Worm (Caenorhabditis elegans) whole organism, mixed stage, embryonic: ENCODE measurements around the gene vps-33.2.
"Not testable (repeated sequence)": the region's sequence is repeated elsewhere in the genome, so short reads cannot be mapped to it uniquely, and the experiment has no call there.

Experiments
- M03D4.4 ChIP-seq: sonication (generic microtip); optimal IDR thresholded peaks from 2 replicates; lab custom pipeline; 2017; ENCODE audit warnings: mild to moderate bottlenecking, missing genetic modification characterization, missing compliant biosample characterization
- bed-3 ChIP-seq: fragments of 200-800 bp; sonication (Bioruptor generic); optimal IDR thresholded peaks from 3 replicates; lab custom pipeline; 2018; ENCODE audit warnings: mild to moderate bottlenecking, missing genetic modification characterization, moderate library complexity, missing compliant biosample characterization
- blmp-1 ChIP-seq: fragments of 150-350 bp; optimal IDR thresholded peaks from 2 replicates; lab custom pipeline; 2014; ENCODE audit warnings: missing biosample characterization, missing genetic modification characterization
- ceh-43 ChIP-seq: fragments of 200-800 bp; sonication (Bioruptor generic); optimal IDR thresholded peaks from 2 replicates; lab custom pipeline; 2018; ENCODE audit warnings: mild to moderate bottlenecking, missing genetic modification characterization, moderate library complexity, missing compliant biosample characterization
- ceh-83 ChIP-seq: fragments of 200-800 bp; sonication (Bioruptor generic); optimal IDR thresholded peaks from 2 replicates; lab custom pipeline; 2018; ENCODE audit warnings: mild to moderate bottlenecking, missing genetic modification characterization, missing compliant biosample characterization
- ces-1 ChIP-seq: fragments of 150-350 bp; optimal IDR thresholded peaks from 2 replicates; lab custom pipeline; 2014; ENCODE audit warnings: missing biosample characterization, missing genetic modification reagents, missing genetic modification characterization
- drap-1 ChIP-seq: fragments of 200-800 bp; sonication (Bioruptor generic); optimal IDR thresholded peaks from 3 replicates; lab custom pipeline; 2018; ENCODE audit warnings: mild to moderate bottlenecking, missing genetic modification characterization, missing compliant biosample characterization
- elt-1 ChIP-seq: sonication (generic microtip); optimal IDR thresholded peaks from 2 replicates; lab custom pipeline; 2017; ENCODE audit warnings: missing genetic modification characterization, mild to moderate bottlenecking, missing compliant biosample characterization, antibody characterized with exemption, moderate library complexity, borderline replicate concordance; ENCODE audit not compliant: insufficient read depth
- elt-3 ChIP-seq: fragments of 150-350 bp; optimal IDR thresholded peaks from 2 replicates; lab custom pipeline; 2014; ENCODE audit warnings: missing biosample characterization, missing genetic modification characterization
- flh-1 ChIP-seq: fragments of 200-800 bp; sonication (Bioruptor generic); optimal IDR thresholded peaks from 2 replicates; lab custom pipeline; 2018; ENCODE audit warnings: mild to moderate bottlenecking, missing genetic modification characterization, moderate library complexity, missing compliant biosample characterization
- ham-2 ChIP-seq: fragments of 200-800 bp; sonication (Bioruptor generic); optimal IDR thresholded peaks from 2 replicates; lab custom pipeline; 2018; ENCODE audit warnings: mild to moderate bottlenecking, missing genetic modification characterization, missing compliant biosample characterization
- lin-13 ChIP-seq: fragments of 150-350 bp; optimal IDR thresholded peaks from 2 replicates; lab custom pipeline; 2014; ENCODE audit warnings: missing biosample characterization, missing genetic modification characterization
- lin-32 ChIP-seq: fragments of 200-800 bp; sonication (Bioruptor generic); optimal IDR thresholded peaks from 2 replicates; lab custom pipeline; 2018; ENCODE audit warnings: mild to moderate bottlenecking, missing genetic modification characterization, missing compliant biosample characterization
- mep-1 ChIP-seq: fragments of 150-350 bp; optimal IDR thresholded peaks from 2 replicates; lab custom pipeline; 2017; ENCODE audit warnings: missing biosample characterization, missing genetic modification reagents, missing genetic modification characterization, inconsistent platforms
- mls-2 ChIP-seq: sonication (generic microtip); optimal IDR thresholded peaks from 2 replicates; lab custom pipeline; 2016; ENCODE audit warnings: mild to moderate bottlenecking, missing genetic modification characterization, moderate library complexity, missing compliant biosample characterization
- nhr-12 ChIP-seq: fragments of 150-350 bp; optimal IDR thresholded peaks from 2 replicates; lab custom pipeline; 2014; ENCODE audit warnings: missing biosample characterization, missing genetic modification characterization
- nhr-237 ChIP-seq: fragments of 150-350 bp; optimal IDR thresholded peaks from 2 replicates; lab custom pipeline; 2014; ENCODE audit warnings: missing biosample characterization, missing genetic modification characterization
- nhr-28 ChIP-seq: fragments of 150-350 bp; optimal IDR thresholded peaks from 2 replicates; lab custom pipeline; 2014; ENCODE audit warnings: missing biosample characterization, missing genetic modification characterization
- nhr-76 ChIP-seq: sonication (generic microtip); optimal IDR thresholded peaks from 2 replicates; lab custom pipeline; 2017; ENCODE audit warnings: missing biosample characterization, missing genetic modification characterization
- pha-4 ChIP-seq: fragments of 150-350 bp; optimal IDR thresholded peaks from 2 replicates; lab custom pipeline; 2018; ENCODE audit warnings: missing biosample characterization, missing genetic modification reagents, missing genetic modification characterization
- sem-2 ChIP-seq: fragments of 200-800 bp; sonication (Bioruptor generic); optimal IDR thresholded peaks from 2 replicates; lab custom pipeline; 2018; ENCODE audit warnings: mild to moderate bottlenecking, missing genetic modification characterization, missing compliant biosample characterization
- snpc-4 ChIP-seq: fragments of 150-350 bp; optimal IDR thresholded peaks from 2 replicates; lab custom pipeline; 2014; ENCODE audit warnings: missing biosample characterization, missing genetic modification characterization
- sptf-1 ChIP-seq: sonication (generic microtip); optimal IDR thresholded peaks from 2 replicates; lab custom pipeline; 2017; ENCODE audit warnings: mild to moderate bottlenecking, missing genetic modification characterization, moderate library complexity, missing compliant biosample characterization
- unc-39 ChIP-seq: fragments of 150-350 bp; optimal IDR thresholded peaks from 2 replicates; lab custom pipeline; 2014; ENCODE audit warnings: missing biosample characterization, missing genetic modification characterization
- unc-62 ChIP-seq: fragments of 150-350 bp; optimal IDR thresholded peaks from 2 replicates; lab custom pipeline; 2014; ENCODE audit warnings: missing biosample characterization, missing genetic modification reagents, missing genetic modification characterization
- zip-8 ChIP-seq: fragments of 150-350 bp; optimal IDR thresholded peaks from 2 replicates; lab custom pipeline; 2014; ENCODE audit warnings: missing biosample characterization, missing genetic modification characterization
- ztf-11 ChIP-seq: fragments of 150-350 bp; optimal IDR thresholded peaks from 2 replicates; lab custom pipeline; 2014; ENCODE audit warnings: missing biosample characterization, missing genetic modification characterization

The vps-33.2 gene

ce11 chrII:6616135-6616534 is 15.1 kb downstream of the vps-33.2 start:
- TF ChIP-seq mep-1 (tag; lab: Kevin White, UChicago): no peak
- TF ChIP-seq nhr-76 (tag; lab: Kevin White, UChicago): no peak
- TF ChIP-seq ces-1 (GFP tag; lab: Kevin White, UChicago): no peak
- no peak for TF ChIP-seq unc-39 (tag; lab: Kevin White, UChicago)
- no peak for TF ChIP-seq lin-13 (tag; lab: Kevin White, UChicago)

DNA sequence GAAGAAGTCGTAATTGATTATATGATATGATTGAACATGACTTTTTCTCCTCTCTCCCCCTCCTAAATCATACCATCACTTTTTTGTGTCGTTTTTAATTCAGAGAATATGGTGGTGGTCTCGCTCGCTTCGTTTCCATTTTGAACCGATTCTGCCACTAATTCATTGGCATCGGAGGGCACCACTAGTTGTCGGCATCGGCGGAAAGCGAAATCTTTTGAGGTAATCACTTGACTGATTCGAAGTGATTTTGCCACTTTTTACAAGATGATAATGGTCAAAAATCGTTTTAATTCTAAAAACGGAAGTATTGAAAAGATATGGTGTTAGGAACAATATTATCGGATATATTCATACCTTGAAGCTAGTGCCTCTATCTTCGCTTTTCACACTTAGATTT is 15.8 kb downstream of the vps-33.2 start, which contains the start of gene klf-3:
klf-3 (plus strand) TSS at position 109 of the 400 bp plus-strand sequence.
- no peak for TF ChIP-seq blmp-1 (tag; lab: Kevin White, UChicago)

ce11 chrII:6619007-6619406 is 18.0 kb downstream of the vps-33.2 start:
- no peak for TF ChIP-seq sem-2 (GFP tag; lab: Kevin White, UChicago)
- TF ChIP-seq zip-8: no peak
- TF ChIP-seq snpc-4 (tag; lab: Kevin White, UChicago): no peak
- no peak for TF ChIP-seq ceh-43 (GFP tag; lab: Kevin White, UChicago)
- TF ChIP-seq elt-1 (tag; lab: Kevin White, UChicago): no peak
- TF ChIP-seq pha-4 (tag; lab: Kevin White, UChicago): no peak
- no peak for TF ChIP-seq nhr-237
- TF ChIP-seq lin-32 (GFP tag; lab: Kevin White, UChicago): no peak
- TF ChIP-seq nhr-28 (tag; lab: Kevin White, UChicago): no peak
- TF ChIP-seq elt-3 (tag; lab: Kevin White, UChicago): no peak
- no peak for TF ChIP-seq sptf-1 (tag; lab: Kevin White, UChicago)
- no peak for TF ChIP-seq mls-2 (tag; lab: Kevin White, UChicago)
- no peak for TF ChIP-seq blmp-1 (tag; lab: Kevin White, UChicago)
- TF ChIP-seq ham-2 (GFP tag; lab: Kevin White, UChicago): no peak
- TF ChIP-seq, all 35 proteins: peak for 0

DNA sequence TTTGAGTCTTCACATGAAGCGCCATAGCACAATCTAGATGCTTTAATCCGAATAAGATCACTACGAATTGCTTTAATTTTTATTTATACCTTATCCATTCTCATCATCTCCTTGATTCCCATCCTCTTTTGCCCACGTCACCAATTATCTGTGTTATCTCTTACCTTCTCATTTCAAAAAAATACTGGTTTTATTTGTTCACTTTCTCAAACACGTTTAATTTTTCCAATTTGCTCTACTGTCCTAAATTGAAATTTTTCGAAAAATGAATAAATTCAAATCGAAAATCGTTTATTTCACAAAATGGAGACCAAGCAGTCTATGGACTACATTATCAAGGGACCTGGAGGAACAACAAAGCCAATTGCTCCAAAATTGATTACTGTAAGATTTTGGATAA is 20.9 kb downstream of the vps-33.2 start, which contains the start of gene F54H5.3:
F54H5.3 (plus strand) TSS at position 301 of the 400 bp plus-strand sequence.
- TF ChIP-seq ztf-11 (tag; lab: Kevin White, UChicago): no peak
- TF ChIP-seq nhr-28 (tag; lab: Kevin White, UChicago): no peak
- TF ChIP-seq mep-1 (tag; lab: Kevin White, UChicago): no peak
- no peak for TF ChIP-seq unc-62 (GFP tag; lab: Kevin White, UChicago)
- TF ChIP-seq pha-4 (tag; lab: Kevin White, UChicago): no peak
- no peak for TF ChIP-seq sptf-1 (tag; lab: Kevin White, UChicago)
- TF ChIP-seq nhr-12: no peak
- no peak for TF ChIP-seq mls-2 (tag; lab: Kevin White, UChicago)
- no peak for TF ChIP-seq flh-1 (GFP tag; lab: Kevin White, UChicago)
- no peak for TF ChIP-seq lin-32 (GFP tag; lab: Kevin White, UChicago)
- TF ChIP-seq sem-2 (GFP tag; lab: Kevin White, UChicago): no peak
- TF ChIP-seq ceh-83: no peak

ce11 chrII:6625302-6625701 is 24.3 kb downstream of the vps-33.2 start, which contains the start of gene F54H5.14:
Gene F54H5.14 (minus strand): TSS chrII:6625402.
- TF ChIP-seq elt-3 (tag; lab: Kevin White, UChicago): no peak
- no peak for TF ChIP-seq ces-1 (GFP tag; lab: Kevin White, UChicago)
- TF ChIP-seq nhr-76 (tag; lab: Kevin White, UChicago): no peak
- TF ChIP-seq unc-39 (tag; lab: Kevin White, UChicago): no peak
- no peak for TF ChIP-seq mep-1 (tag; lab: Kevin White, UChicago)
- TF ChIP-seq pha-4 (tag; lab: Kevin White, UChicago): no peak
- TF ChIP-seq bed-3: no peak
- TF ChIP-seq M03D4.4: no peak
- TF ChIP-seq drap-1 (GFP tag; lab: Kevin White, UChicago): no peak
- TF ChIP-seq snpc-4 (tag; lab: Kevin White, UChicago): no peak
- no peak for TF ChIP-seq nhr-28 (tag; lab: Kevin White, UChicago)
- TF ChIP-seq, all 35 proteins: peak for 0

DNA sequence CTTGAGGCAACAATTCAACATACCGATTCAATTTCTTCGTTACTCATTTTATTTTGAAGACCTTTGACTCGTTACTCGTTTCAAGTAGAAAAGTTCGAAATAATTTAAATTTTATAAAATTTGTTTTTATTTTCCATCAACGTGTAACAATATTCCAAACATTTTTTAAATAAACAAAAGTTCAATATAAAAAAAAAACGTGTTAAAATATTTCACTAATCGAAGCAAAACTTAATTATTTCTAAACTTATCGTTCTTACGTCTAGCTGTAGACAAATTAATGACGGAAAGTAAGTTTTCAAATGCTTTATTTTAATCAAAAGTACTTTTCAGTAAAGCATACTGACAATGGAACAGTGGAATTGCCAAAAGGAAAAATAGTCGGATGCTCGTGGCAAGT is 26.2 kb downstream of the vps-33.2 start, which contains the start of the genes F54H5.5 and F54H5.2:
F54H5.5 (minus strand) TSS at position 101 of the 400 bp plus-strand sequence.
F54H5.2 (plus strand) TSS at position 303 of the 400 bp plus-strand sequence.
- TF ChIP-seq unc-62 (GFP tag; lab: Kevin White, UChicago); elt-3 (tag; lab: Kevin White, UChicago); ceh-43 (GFP tag; lab: Kevin White, UChicago): not testable (repeated sequence)
